Fruit fly (Drosophila melanogaster): ENCODE measurements around the gene p38a.
A peak's percentile ranks its signal among the peaks of the same experiment; 100 is the strongest.

The p38a gene

DNA sequence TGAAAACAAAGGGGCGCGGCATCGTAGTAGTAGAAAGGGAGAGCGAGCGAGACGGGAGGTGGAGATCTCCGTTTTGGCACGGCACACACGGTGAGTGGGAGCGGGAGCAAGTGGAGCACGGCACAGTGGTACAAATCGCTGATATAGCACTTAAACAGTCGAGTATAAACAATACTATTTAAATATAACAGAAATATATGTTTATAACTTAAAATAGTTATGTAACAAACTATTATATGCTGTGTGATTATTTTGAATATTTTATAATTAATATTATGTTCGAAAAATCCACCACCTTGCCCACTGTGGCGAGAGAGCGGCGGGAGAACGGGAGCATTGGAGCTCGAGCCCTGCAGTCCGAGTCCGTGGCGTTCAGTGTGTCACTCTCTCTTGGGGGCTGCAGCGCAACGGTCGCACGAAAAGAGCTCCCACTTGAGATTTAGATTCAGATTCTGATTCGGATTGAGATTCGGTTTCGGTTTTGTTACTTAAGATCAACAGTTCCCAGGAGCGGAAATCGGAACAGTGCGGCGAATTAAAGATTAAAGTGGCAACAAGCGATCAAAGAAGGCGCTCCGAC is 11.0 kb downstream of the p38a start, which contains the start of gene Kal1:
Gene Kal1 (plus strand): TSS at position 383 of the 580 bp plus-strand sequence.
- TF ChIP-seq Jra (GFP tag; optimal IDR thresholded peaks at IDR 0.05) = peak; percentile 80
- TF ChIP-seq Abd-B (GFP tag; optimal IDR thresholded peaks at IDR 0.05) = no peak
- TF ChIP-seq ey (GFP tag; optimal IDR thresholded peaks at IDR 0.05) = peak; percentile 90
- peak in 1 of 2 experiments; percentile 50 for TF ChIP-seq dl (GFP tag; optimal IDR thresholded peaks at IDR 0.05; ENCODE audit: insufficient read depth in 1 of 2, partially characterized antibody in 2 of 2)
- TF ChIP-seq rgr (GFP tag; optimal IDR thresholded peaks at IDR 0.05) = peak; percentile 98
- peak; percentile 99 for TF ChIP-seq Sp1 (GFP tag; optimal IDR thresholded peaks at IDR 0.05)
- TF ChIP-seq fru (GFP tag; optimal IDR thresholded peaks at IDR 0.05) = peak; percentile 96
- peak; percentile 98 for TF ChIP-seq HLH106 (tag; optimal IDR thresholded peaks at IDR 0.05)
- TF ChIP-seq Mio (GFP tag; optimal IDR thresholded peaks at IDR 0.05) = peak; percentile 60
- peak; percentile 55 for TF ChIP-seq Dif (GFP tag; optimal IDR thresholded peaks at IDR 0.05; ENCODE audit: partially characterized antibody)
- no peak for TF ChIP-seq Hr83 (GFP tag; optimal IDR thresholded peaks at IDR 0.05; ENCODE audit: poor library complexity, severe bottlenecking)
- TF ChIP-seq Rel (GFP tag; optimal IDR thresholded peaks at IDR 0.05) = peak; percentile 98
- peak; percentile 88 for TF ChIP-seq Rel (tag; optimal IDR thresholded peaks at IDR 0.05)
- peak; percentile 91 for TF ChIP-seq CG9705 (GFP tag; optimal IDR thresholded peaks at IDR 0.05)
- no peak for TF ChIP-seq Hr78 (GFP tag; optimal IDR thresholded peaks at IDR 0.05)
- TF ChIP-seq sv (GFP tag; optimal IDR thresholded peaks at IDR 0.05) = peak; percentile 65
- TF ChIP-seq h (GFP tag; optimal IDR thresholded peaks at IDR 0.05) = peak; percentile 98
- TF ChIP-seq Hnf4 (GFP tag; optimal IDR thresholded peaks at IDR 0.05) = peak; percentile 93
- TF ChIP-seq foxo (GFP tag; optimal IDR thresholded peaks at IDR 0.05) = peak; percentile 7 to 98
- TF ChIP-seq dmrt93B (GFP tag; optimal IDR thresholded peaks at IDR 0.05) = peak; percentile 94
- TF ChIP-seq CG32264 (GFP tag; optimal IDR thresholded peaks at IDR 0.05) = peak; percentile 84
- TF ChIP-seq pan (optimal IDR thresholded peaks at IDR 0.05) = no peak
- TF ChIP-seq jim (GFP tag; optimal IDR thresholded peaks at IDR 0.05) = no peak
- TF ChIP-seq br (GFP tag; optimal IDR thresholded peaks at IDR 0.05) = peak; percentile 93
- TF ChIP-seq GATAd (GFP tag; optimal IDR thresholded peaks at IDR 0.05) = no peak
- no peak for TF ChIP-seq N (GFP tag; optimal IDR thresholded peaks at IDR 0.05)
- TF ChIP-seq psq (GFP tag; optimal IDR thresholded peaks at IDR 0.05) = peak; percentile 96
- peak; percentile 85 for TF ChIP-seq woc (GFP tag; optimal IDR thresholded peaks at IDR 0.05)
- TF ChIP-seq brk (GFP tag; optimal IDR thresholded peaks at IDR 0.05) = peak; percentile 96
- no peak for TF ChIP-seq usp (GFP tag; optimal IDR thresholded peaks at IDR 0.05)
- no peak for TF ChIP-seq lola (GFP tag; optimal IDR thresholded peaks at IDR 0.05)
- TF ChIP-seq CrebA (GFP tag; optimal IDR thresholded peaks at IDR 0.05; ENCODE audit: borderline replicate concordance) = no peak
- peak; percentile 95 for TF ChIP-seq sage (GFP tag; optimal IDR thresholded peaks at IDR 0.05)
- TF ChIP-seq OdsH (GFP tag; optimal IDR thresholded peaks at IDR 0.05) = peak; percentile 98
- no peak for TF ChIP-seq tai (GFP tag; optimal IDR thresholded peaks at IDR 0.05)
- TF ChIP-seq Vsx2 (GFP tag; optimal IDR thresholded peaks at IDR 0.05; ENCODE audit: partially characterized antibody) = no peak
- TF ChIP-seq Myc (optimal IDR thresholded peaks at IDR 0.05) = no peak
- no peak for TF ChIP-seq Dfd (GFP tag; optimal IDR thresholded peaks at IDR 0.05)
- TF ChIP-seq dsf (GFP tag; optimal IDR thresholded peaks at IDR 0.05; ENCODE audit: borderline replicate concordance) = peak; percentile 72

DNA sequence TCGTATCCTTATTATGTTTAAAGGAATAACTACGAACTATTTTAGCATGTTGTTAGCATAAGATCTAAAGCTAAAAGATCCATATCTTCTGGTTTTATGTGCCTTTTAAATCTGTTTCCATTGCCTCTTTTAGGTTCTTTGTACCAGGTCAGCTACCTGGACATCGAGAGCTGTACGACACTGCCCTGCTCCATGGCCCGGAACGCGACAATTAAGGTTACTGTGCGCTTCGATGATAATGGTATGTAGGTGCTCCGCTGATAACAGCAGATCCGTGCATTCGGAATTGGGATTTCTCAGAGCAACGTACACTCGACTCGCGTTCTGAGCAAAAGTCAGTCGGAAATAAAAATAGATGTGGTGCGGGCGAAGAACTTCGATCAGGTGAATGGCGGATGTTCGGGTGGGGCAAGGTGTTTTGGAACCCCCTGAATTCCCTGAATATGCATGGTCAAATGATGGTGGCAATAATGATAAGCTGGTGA is 12.4 kb downstream of the p38a start:
- TF ChIP-seq Vsx2 (GFP tag; optimal IDR thresholded peaks at IDR 0.05; ENCODE audit: partially characterized antibody) (no peak), CG32264 (GFP tag; optimal IDR thresholded peaks at IDR 0.05) (no peak), h (GFP tag; optimal IDR thresholded peaks at IDR 0.05) (no peak), dl (GFP tag; optimal IDR thresholded peaks at IDR 0.05; ENCODE audit: insufficient read depth in 1 of 2, partially characterized antibody in 2 of 2) (no peak), Rel (GFP tag; optimal IDR thresholded peaks at IDR 0.05) (no peak), Rel (tag; optimal IDR thresholded peaks at IDR 0.05) (peak; percentile 92), Myc (optimal IDR thresholded peaks at IDR 0.05) (no peak), Abd-B (GFP tag; optimal IDR thresholded peaks at IDR 0.05) (no peak), woc (GFP tag; optimal IDR thresholded peaks at IDR 0.05) (no peak)

Measured in whole organism, wandering third instar larva.